Fruit fly (Drosophila melanogaster) whole organism, pupa: ENCODE measurements around the gene Trf4-1.

ENCODE experiments used
- CG10348 ChIP-seq: fragments of 200-800 bp; sonication (Bioruptor generic); IDR thresholded peaks from 2 replicates; pipeline ENCODE4 v1.3.6; 2022; ENCODE audit warnings: missing biosample characterization, missing genetic modification characterization
- CG13204 ChIP-seq: fragments of 200-800 bp; sonication (Bioruptor generic); optimal IDR thresholded peaks from 2 replicates; lab custom pipeline; 2018; ENCODE audit warnings: missing biosample characterization, mild to moderate bottlenecking, missing genetic modification characterization, moderate library complexity
- CG17806 ChIP-seq: fragments of 200-800 bp; sonication (Bioruptor generic); optimal IDR thresholded peaks from 2 replicates; lab custom pipeline; 2018; ENCODE audit warnings: missing biosample characterization, mild to moderate bottlenecking, missing genetic modification characterization, moderate library complexity
- CG34367 ChIP-seq: fragments of 200-800 bp; sonication (Bioruptor generic); optimal IDR thresholded peaks from 2 replicates; lab custom pipeline; 2018; ENCODE audit warnings: missing biosample characterization, mild to moderate bottlenecking, missing genetic modification characterization
- CG4496 ChIP-seq: fragments of 200-800 bp; sonication (Bioruptor generic); IDR thresholded peaks from 3 replicates; pipeline ENCODE4 v1.3.6; 2022; ENCODE audit warnings: missing biosample characterization, missing genetic modification characterization
- CG8159 ChIP-seq: fragments of 200-800 bp; sonication (Bioruptor generic); optimal IDR thresholded peaks from 3 replicates; lab custom pipeline; 2018; ENCODE audit warnings: missing biosample characterization, mild to moderate bottlenecking, missing genetic modification characterization, moderate library complexity
- CG8301 ChIP-seq: fragments of 200-800 bp; sonication (Bioruptor generic); optimal IDR thresholded peaks from 2 replicates; lab custom pipeline; 2018; ENCODE audit warnings: missing biosample characterization, mild to moderate bottlenecking, missing genetic modification characterization
- D1 ChIP-seq: fragments of 200-800 bp; sonication (Bioruptor generic); optimal IDR thresholded peaks from 2 replicates; lab custom pipeline; 2018; ENCODE audit warnings: missing biosample characterization, mild to moderate bottlenecking, missing genetic modification characterization, moderate library complexity
- EcR ChIP-seq: fragments of 200-800 bp; sonication (Bioruptor generic); optimal IDR thresholded peaks from 3 replicates; lab custom pipeline; 2019; ENCODE audit warnings: missing biosample characterization, missing genetic modification characterization, mild to moderate bottlenecking, moderate library complexity, missing genetic modification reagents
- Pif1A ChIP-seq: fragments of 200-800 bp; sonication (Bioruptor generic); optimal IDR thresholded peaks from 3 replicates; lab custom pipeline; 2016; ENCODE audit warnings: missing biosample characterization, missing genetic modification characterization
- Pif1B ChIP-seq: fragments of 200-800 bp; sonication (Bioruptor generic); optimal IDR thresholded peaks from 3 replicates; lab custom pipeline; 2016; ENCODE audit warnings: missing biosample characterization, missing genetic modification characterization
- Snoo ChIP-seq: fragments of 200-800 bp; sonication (Bioruptor generic); optimal IDR thresholded peaks from 3 replicates; lab custom pipeline; 2017; ENCODE audit warnings: missing biosample characterization, mild to moderate bottlenecking, missing genetic modification characterization, inconsistent platforms
- gl ChIP-seq: fragments of 200-800 bp; sonication (Bioruptor generic); optimal IDR thresholded peaks from 2 replicates; lab custom pipeline; 2018; ENCODE audit warnings: missing biosample characterization, mild to moderate bottlenecking, missing genetic modification characterization

DNA sequence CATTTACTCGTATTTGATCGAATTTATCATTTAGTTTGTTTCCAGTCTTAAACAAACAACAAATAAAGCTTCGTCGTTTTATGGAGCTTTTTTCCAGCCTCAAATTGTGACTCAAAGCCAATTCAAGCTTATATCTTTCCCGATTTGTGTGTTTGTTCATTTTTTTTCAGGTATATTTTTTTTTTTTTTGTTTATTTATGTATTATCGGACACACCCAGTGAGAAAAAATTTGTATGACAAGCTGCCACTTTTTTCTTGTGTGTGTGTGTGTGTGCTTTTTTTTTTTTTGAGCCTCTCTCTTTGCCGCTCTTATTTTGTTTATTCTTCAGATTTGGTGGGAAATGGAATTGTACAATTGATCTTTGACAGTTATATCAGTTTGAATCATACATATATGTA is 37.6 kb upstream of the Trf4-1 start:
- TF ChIP-seq D1 (tag; lab: Kevin White, UChicago) (no peak), Pif1A (GFP tag; lab: Kevin White, UChicago) (peak; percentile 8), Snoo (no peak), CG8159 (no peak), CG10348 (GFP tag; lab: Robert Waterston, UW) (no peak), CG13204 (GFP tag; lab: Kevin White, UChicago) (no peak), EcR (GFP tag; lab: Kevin White, UChicago) (no peak), Pif1B (GFP tag; lab: Kevin White, UChicago) (no peak), CG8301 (tag; lab: Kevin White, UChicago) (no peak), gl (tag; lab: Kevin White, UChicago) (no peak), CG4496 (no peak), CG34367 (no peak), CG17806 (no peak)
